Worm (Caenorhabditis elegans) whole organism, young adult: Measurements from ENCODE around the gene col-103.

ENCODE experiments used
- B0261.1 ChIP-seq: sonication (generic microtip); optimal IDR thresholded peaks from 2 replicates; lab custom pipeline; 2016; ENCODE audit warnings: mild to moderate bottlenecking, missing genetic modification characterization, moderate library complexity, missing compliant biosample characterization
- B0336.3 ChIP-seq: fragments of 200-800 bp; sonication (Bioruptor generic); IDR thresholded peaks from 2 replicates; pipeline ENCODE4 v1.3.6; 2022; ENCODE audit warnings: missing genetic modification characterization, missing compliant biosample characterization
- C06A6.2 ChIP-seq: fragments of 200-800 bp; sonication (Bioruptor generic); conservative IDR thresholded peaks from 2 replicates; pipeline ENCODE4 v1.3.6; 2022; ENCODE audit warnings: missing genetic modification characterization, missing compliant biosample characterization
- F22D6.2 ChIP-seq: sonication (generic microtip); optimal IDR thresholded peaks from 2 replicates; lab custom pipeline; 2016; ENCODE audit warnings: mild to moderate bottlenecking, missing genetic modification characterization, missing compliant biosample characterization
- F39B2.1 ChIP-seq: fragments of 200-800 bp; sonication (Bioruptor generic); IDR thresholded peaks from 2 replicates; pipeline ENCODE4 v1.3.6; 2022; ENCODE audit warnings: missing genetic modification reagents, missing genetic modification characterization, missing compliant biosample characterization
- F49E8.2 ChIP-seq: sonication (generic microtip); optimal IDR thresholded peaks from 3 replicates; lab custom pipeline; 2017; ENCODE audit warnings: missing genetic modification characterization, mild to moderate bottlenecking, missing compliant biosample characterization, antibody characterized with exemption, moderate library complexity; ENCODE audit not compliant: insufficient read depth
- T07F8.4 ChIP-seq: sonication (generic microtip); optimal IDR thresholded peaks from 2 replicates; lab custom pipeline; 2016; ENCODE audit warnings: mild to moderate bottlenecking, missing genetic modification characterization, moderate library complexity, missing compliant biosample characterization
- Y53F4B.3 ChIP-seq: fragments of 200-800 bp; sonication (Bioruptor generic); IDR thresholded peaks from 2 replicates; pipeline ENCODE4 v1.3.6; 2022; ENCODE audit warnings: missing genetic modification reagents, missing genetic modification characterization, missing compliant biosample characterization
- Y53G8AR.9 ChIP-seq: fragments of 200-800 bp; sonication (Bioruptor generic); conservative IDR thresholded peaks from 2 replicates; pipeline ENCODE4 v1.3.6; 2022; ENCODE audit warnings: missing genetic modification reagents, missing genetic modification characterization, missing compliant biosample characterization
- Y79H2A.3 ChIP-seq: fragments of 200-800 bp; sonication (Bioruptor generic); conservative IDR thresholded peaks from 2 replicates; pipeline ENCODE4 v1.3.6; 2022; ENCODE audit warnings: missing genetic modification reagents, missing genetic modification characterization, missing compliant biosample characterization
- ZK185.1 ChIP-seq: sonication (generic microtip); optimal IDR thresholded peaks from 2 replicates; lab custom pipeline; 2016; ENCODE audit warnings: mild to moderate bottlenecking, missing genetic modification characterization, missing compliant biosample characterization; ENCODE audit not compliant: poor library complexity, severe bottlenecking
- ama-1 ChIP-seq, 3 experiments: fragments of 150-350 bp in 1 of 3; sonication (generic microtip) in 2 of 3; optimal IDR thresholded peaks; 2 replicates each; lab custom pipeline; 2014 to 2018; ENCODE audit warnings: missing biosample characterization in 2 of 3, missing genetic modification characterization in 2 of 3, missing genetic modification reagents in 2 of 3
- aptf-3 ChIP-seq: fragments of 200-800 bp; sonication (Bioruptor generic); IDR thresholded peaks from 2 replicates; pipeline ENCODE4 v1.3.6; 2022; ENCODE audit warnings: missing genetic modification characterization, missing compliant biosample characterization
- attf-3 ChIP-seq: fragments of 200-800 bp; sonication (Bioruptor generic); conservative IDR thresholded peaks from 2 replicates; pipeline ENCODE4 v1.3.6; 2022; ENCODE audit warnings: missing genetic modification reagents, missing genetic modification characterization, missing compliant biosample characterization
- attf-5 ChIP-seq: fragments of 200-800 bp; sonication (Bioruptor generic); optimal IDR thresholded peaks from 2 replicates; lab custom pipeline; 2018; ENCODE audit warnings: mild to moderate bottlenecking, missing genetic modification characterization, missing compliant biosample characterization
- bed-1 ChIP-seq: fragments of 200-800 bp; sonication (Bioruptor generic); IDR thresholded peaks from 2 replicates; pipeline ENCODE4 v1.3.6; 2022; ENCODE audit warnings: missing genetic modification reagents, missing genetic modification characterization, missing compliant biosample characterization
- ccch-3 ChIP-seq: fragments of 200-800 bp; sonication (Bioruptor generic); optimal IDR thresholded peaks from 2 replicates; lab custom pipeline; 2018; ENCODE audit warnings: mild to moderate bottlenecking, missing genetic modification characterization, missing compliant biosample characterization
- ceh-27 ChIP-seq: fragments of 200-800 bp; sonication (Bioruptor generic); optimal IDR thresholded peaks from 2 replicates; lab custom pipeline; 2018; ENCODE audit warnings: mild to moderate bottlenecking, missing genetic modification characterization, moderate library complexity, missing compliant biosample characterization
- die-1 ChIP-seq: sonication (generic microtip); optimal IDR thresholded peaks from 2 replicates; lab custom pipeline; 2016; ENCODE audit warnings: missing genotype, mild to moderate bottlenecking, missing genetic modification characterization, missing compliant biosample characterization
- dox-1 ChIP-seq: fragments of 200-800 bp; sonication (Bioruptor generic); IDR thresholded peaks from 2 replicates; pipeline ENCODE4 v1.3.6; 2022; ENCODE audit warnings: missing genetic modification reagents, missing genetic modification characterization, missing compliant biosample characterization
- efl-1 ChIP-seq: fragments of 150-350 bp; optimal IDR thresholded peaks from 2 replicates; lab custom pipeline; 2014; ENCODE audit warnings: missing biosample characterization, missing genetic modification reagents, missing genetic modification characterization
- egrh-3 ChIP-seq: fragments of 200-800 bp; sonication (Bioruptor generic); IDR thresholded peaks from 2 replicates; pipeline ENCODE4 v1.3.6; 2022; ENCODE audit warnings: missing genetic modification reagents, missing genetic modification characterization, missing compliant biosample characterization
- him-1 ChIP-seq: sonication (generic microtip); optimal IDR thresholded peaks from 2 replicates; lab custom pipeline; 2016; ENCODE audit warnings: missing genotype, missing genetic modification reagents, missing genetic modification characterization, missing compliant biosample characterization
- hmg-1.2 ChIP-seq: fragments of 200-800 bp; sonication (Bioruptor generic); IDR thresholded peaks from 2 replicates; pipeline ENCODE4 v1.3.6; 2022; ENCODE audit warnings: missing genetic modification reagents, missing genetic modification characterization, missing compliant biosample characterization
- lir-1 ChIP-seq: fragments of 200-800 bp; sonication (Bioruptor generic); conservative IDR thresholded peaks from 2 replicates; pipeline ENCODE4 v1.3.6; 2022; ENCODE audit warnings: missing genetic modification reagents, missing genetic modification characterization, missing compliant biosample characterization
- lsl-1 ChIP-seq: fragments of 200-800 bp; sonication (Bioruptor generic); optimal IDR thresholded peaks from 2 replicates; lab custom pipeline; 2018; ENCODE audit warnings: mild to moderate bottlenecking, missing genetic modification characterization, moderate library complexity, missing compliant biosample characterization
- lsy-27 ChIP-seq: sonication (generic microtip); optimal IDR thresholded peaks from 2 replicates; lab custom pipeline; 2017; ENCODE audit warnings: missing genetic modification characterization, mild to moderate bottlenecking, missing compliant biosample characterization, antibody characterized with exemption, missing genotype, borderline replicate concordance; ENCODE audit not compliant: insufficient read depth
- nhr-120 ChIP-seq: fragments of 200-800 bp; sonication (Bioruptor generic); IDR thresholded peaks from 2 replicates; pipeline ENCODE4 v1.3.6; 2022; ENCODE audit warnings: missing genetic modification characterization, missing compliant biosample characterization
- rpc-1 ChIP-seq, 2 experiments: fragments of 150-350 bp in 1 of 2; sonication (generic microtip) in 1 of 2; optimal IDR thresholded peaks; 2 replicates each; lab custom pipeline; 2014 to 2018; ENCODE audit warnings: missing biosample characterization in 1 of 2, missing genetic modification characterization in 1 of 2, missing genetic modification reagents in 1 of 2, missing genotype in 1 of 2
- sea-2 ChIP-seq: fragments of 200-800 bp; sonication (Bioruptor generic); IDR thresholded peaks from 2 replicates; pipeline ENCODE4 v1.3.6; 2022; ENCODE audit warnings: missing genetic modification characterization, missing compliant biosample characterization
- snpc-1.1 ChIP-seq: sonication (generic microtip); optimal IDR thresholded peaks from 2 replicates; lab custom pipeline; 2017; ENCODE audit warnings: missing genetic modification characterization, mild to moderate bottlenecking, missing compliant biosample characterization, antibody characterized with exemption, moderate library complexity, missing genotype, missing genetic modification reagents; ENCODE audit not compliant: insufficient read depth
- snpc-1.3 ChIP-seq: sonication (generic microtip); optimal IDR thresholded peaks from 2 replicates; lab custom pipeline; 2017; ENCODE audit warnings: missing genetic modification characterization, mild to moderate bottlenecking, missing compliant biosample characterization, antibody characterized with exemption, moderate library complexity, missing genotype, missing genetic modification reagents; ENCODE audit not compliant: insufficient read depth
- somi-1 ChIP-seq: fragments of 200-800 bp; sonication (Bioruptor generic); optimal IDR thresholded peaks from 2 replicates; lab custom pipeline; 2018; ENCODE audit warnings: mild to moderate bottlenecking, missing genetic modification characterization, missing compliant biosample characterization
- sptf-2 ChIP-seq: fragments of 200-800 bp; sonication (Bioruptor generic); optimal IDR thresholded peaks from 2 replicates; lab custom pipeline; 2018; ENCODE audit warnings: mild to moderate bottlenecking, missing genetic modification characterization, missing compliant biosample characterization
- tlf-1 ChIP-seq: fragments of 200-800 bp; sonication (Bioruptor generic); optimal IDR thresholded peaks from 2 replicates; lab custom pipeline; 2018; ENCODE audit warnings: mild to moderate bottlenecking, missing genetic modification characterization, missing compliant biosample characterization
- zfh-2 ChIP-seq: fragments of 200-800 bp; sonication (Bioruptor generic); conservative IDR thresholded peaks from 2 replicates; pipeline ENCODE4 v1.3.6; 2022; ENCODE audit warnings: missing genetic modification reagents, missing genetic modification characterization, missing compliant biosample characterization
- ztf-18 ChIP-seq: sonication (generic microtip); optimal IDR thresholded peaks from 2 replicates; lab custom pipeline; 2016; ENCODE audit warnings: missing genotype, mild to moderate bottlenecking, missing genetic modification characterization, missing compliant biosample characterization
- ztf-25 ChIP-seq: fragments of 200-800 bp; sonication (Bioruptor generic); IDR thresholded peaks from 2 replicates; pipeline ENCODE4 v1.3.6; 2022; ENCODE audit warnings: missing genetic modification reagents, missing genetic modification characterization, missing compliant biosample characterization
- ztf-26 ChIP-seq: sonication (generic microtip); optimal IDR thresholded peaks from 2 replicates; lab custom pipeline; 2017; ENCODE audit warnings: missing genetic modification characterization, missing compliant biosample characterization
- ztf-6 ChIP-seq: fragments of 200-800 bp; sonication (Bioruptor generic); IDR thresholded peaks from 2 replicates; pipeline ENCODE4 v1.3.6; 2022; ENCODE audit warnings: missing genetic modification reagents, missing genetic modification characterization, missing compliant biosample characterization

col-103 gene

DNA sequence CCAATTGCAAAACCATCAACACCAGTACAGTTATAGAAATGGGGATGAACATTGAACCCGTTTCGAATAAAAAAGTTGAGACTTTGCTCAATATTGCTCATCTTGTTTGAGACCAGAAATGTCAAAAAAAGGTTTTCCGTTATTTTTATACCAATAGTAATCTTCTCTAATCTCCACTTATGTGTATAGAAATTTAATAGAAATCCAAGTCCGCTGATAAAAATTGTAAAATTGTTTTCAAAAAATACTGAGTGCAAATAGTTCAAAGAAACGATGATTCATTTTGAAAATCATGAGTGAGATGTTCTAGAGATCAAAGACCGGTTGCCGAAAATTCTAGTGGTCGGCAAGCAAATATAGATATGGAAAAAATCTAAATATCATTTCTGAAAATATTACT, 44.1 kb downstream of the col-103 start, which contains the start of gene Y55F3C.10:
Gene Y55F3C.10 (minus strand): TSS at position 101 of the 400 bp plus-strand sequence.
- TF ChIP-seq ama-1 (optimal IDR thresholded peaks at IDR 0.05; lab: Kevin White, UChicago) = no peak
- TF ChIP-seq ama-1 (GFP tag; optimal IDR thresholded peaks at IDR 0.05; lab: Kevin White, UChicago) = no peak
- no peak for TF ChIP-seq tlf-1 (GFP tag; lab: Kevin White, UChicago)
- TF ChIP-seq ztf-18 = no peak
- TF ChIP-seq ceh-27 (GFP tag; lab: Kevin White, UChicago) = no peak
- no peak for TF ChIP-seq nhr-120 (GFP tag; lab: Robert Waterston, UW)
- no peak for TF ChIP-seq attf-5 (GFP tag; lab: Kevin White, UChicago)
- TF ChIP-seq sea-2 (GFP tag; lab: Robert Waterston, UW) = no peak
- no peak for TF ChIP-seq ccch-3 (GFP tag; lab: Kevin White, UChicago)
- no peak for TF ChIP-seq Y53F4B.3
- TF ChIP-seq efl-1 (GFP tag; lab: Kevin White, UChicago) = no peak
- TF ChIP-seq F39B2.1 (GFP tag; lab: Robert Waterston, UW) = no peak
- no peak for TF ChIP-seq Y79H2A.3 (GFP tag; lab: Robert Waterston, UW)
- no peak for TF ChIP-seq ztf-6 (GFP tag; lab: Robert Waterston, UW)
- TF ChIP-seq ZK185.1 (tag; lab: Kevin White, UChicago) = no peak
- TF ChIP-seq ztf-25 (GFP tag; lab: Robert Waterston, UW) = no peak
- no peak for TF ChIP-seq bed-1 (GFP tag; lab: Robert Waterston, UW)
- TF ChIP-seq aptf-3 (GFP tag; lab: Robert Waterston, UW) = no peak
- TF ChIP-seq sptf-2 = no peak
- TF ChIP-seq lir-1 (GFP tag; lab: Robert Waterston, UW) = no peak
- no peak for TF ChIP-seq F22D6.2 (tag; lab: Kevin White, UChicago)

DNA sequence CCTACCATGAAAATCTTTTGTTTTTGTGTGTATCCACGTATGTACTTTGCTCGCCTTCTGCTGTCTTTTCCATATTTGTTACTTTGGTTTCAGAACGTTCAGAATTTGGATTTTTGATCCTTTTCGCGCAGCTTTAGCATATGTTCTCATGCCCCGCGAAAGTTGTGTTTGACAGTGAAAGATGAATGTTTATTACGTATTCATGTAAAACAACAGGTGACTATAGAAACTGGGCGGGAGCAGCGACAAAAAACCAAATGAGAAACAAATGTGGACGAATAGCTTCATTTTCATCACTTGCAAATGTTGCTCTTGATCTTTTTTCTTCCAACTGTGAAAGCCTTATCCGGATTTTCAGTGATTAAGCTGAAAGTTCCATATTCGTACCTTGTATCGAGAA, 47.2 kb downstream of the col-103 start, which contains the start of gene clec-164:
Gene clec-164 (plus strand): TSS at position 301 of the 400 bp plus-strand sequence.
- TF ChIP-seq die-1 (no peak), T07F8.4 (tag; lab: Kevin White, UChicago) (no peak), zfh-2 (no peak), egrh-3 (GFP tag; lab: Robert Waterston, UW) (no peak), attf-3 (no peak), ztf-26 (no peak), ceh-27 (GFP tag; lab: Kevin White, UChicago) (no peak), B0261.1 (no peak), lsy-27 (tag; lab: Kevin White, UChicago) (no peak), bed-1 (GFP tag; lab: Robert Waterston, UW) (no peak), ztf-18 (no peak), lsl-1 (no peak), Y53G8AR.9 (GFP tag; lab: Robert Waterston, UW) (no peak)

DNA sequence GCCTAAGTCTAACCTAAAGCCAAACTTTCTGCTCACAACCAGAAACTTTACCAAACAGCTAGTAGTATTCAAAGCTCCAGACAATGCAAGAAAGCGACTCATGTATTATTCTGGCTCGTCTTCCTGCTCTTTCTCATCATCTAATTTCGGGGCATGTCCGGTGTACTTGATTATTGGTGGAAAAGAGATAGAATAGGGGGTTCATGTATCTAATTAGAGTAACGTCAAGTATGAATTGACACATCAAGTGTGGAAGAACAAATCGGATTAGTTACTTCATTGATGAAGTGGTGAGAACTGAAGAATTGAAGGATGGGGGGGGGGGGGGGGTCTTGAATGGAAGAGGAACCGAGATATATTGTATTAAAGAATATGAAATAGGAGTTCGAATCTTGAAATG, 48.0 kb downstream of the col-103 start:
- TF ChIP-seq ztf-18 = no peak
- TF ChIP-seq him-1 (tag; lab: Kevin White, UChicago) = no peak
- TF ChIP-seq F49E8.2 (tag; lab: Kevin White, UChicago) = no peak
- no peak for TF ChIP-seq hmg-1.2 (GFP tag; lab: Robert Waterston, UW)
- no peak for TF ChIP-seq rpc-1 (optimal IDR thresholded peaks at IDR 0.05; lab: Kevin White, UChicago)
- TF ChIP-seq rpc-1 (tag; optimal IDR thresholded peaks at IDR 0.05; lab: Kevin White, UChicago) = no peak
- TF ChIP-seq B0336.3 (GFP tag; lab: Robert Waterston, UW) = no peak
- TF ChIP-seq snpc-1.3 (tag; lab: Kevin White, UChicago) = no peak
- TF ChIP-seq C06A6.2 (GFP tag; lab: Robert Waterston, UW) = no peak
- TF ChIP-seq somi-1 (GFP tag; lab: Kevin White, UChicago) = no peak
- TF ChIP-seq ztf-6 (GFP tag; lab: Robert Waterston, UW) = no peak
- TF ChIP-seq dox-1 (GFP tag; lab: Robert Waterston, UW) = no peak
- no peak for TF ChIP-seq lsl-1
- TF ChIP-seq snpc-1.1 (tag; lab: Kevin White, UChicago) = no peak
- TF ChIP-seq, all 124 proteins: peak for 0
